Worm (Caenorhabditis elegans) whole organism, L1 larva: Measurements from ENCODE around the gene ZK697.14.

ENCODE experiments used
- C04F5.9 ChIP-seq: sonication (generic microtip); optimal IDR thresholded peaks from 2 replicates; lab custom pipeline; 2016; ENCODE audit warnings: missing genetic modification characterization, missing compliant biosample characterization
- C16A3.4 ChIP-seq: fragments of 150-350 bp; optimal IDR thresholded peaks from 2 replicates; lab custom pipeline; 2014; ENCODE audit warnings: missing biosample characterization, missing genetic modification characterization
- aly-2 ChIP-seq: fragments of 150-350 bp; optimal IDR thresholded peaks from 2 replicates; lab custom pipeline; 2014; ENCODE audit warnings: missing biosample characterization, missing genetic modification characterization
- ama-1 ChIP-seq: fragments of 150-350 bp; optimal IDR thresholded peaks from 2 replicates; lab custom pipeline; 2014
- ceh-8 ChIP-seq: fragments of 200-800 bp; sonication (Bioruptor generic); optimal IDR thresholded peaks from 2 replicates; lab custom pipeline; 2018; ENCODE audit warnings: mild to moderate bottlenecking, missing genetic modification characterization, moderate library complexity, missing compliant biosample characterization
- ceh-82 ChIP-seq, 3 experiments: fragments of 150-350 bp in 1 of 3; sonication (generic microtip) in 2 of 3; optimal IDR thresholded peaks; 2 replicates each; lab custom pipeline; 2014 to 2017; ENCODE audit warnings: missing biosample characterization in 3 of 3, missing genetic modification characterization in 3 of 3
- ceh-88 ChIP-seq: fragments of 200-800 bp; sonication (Bioruptor generic); IDR thresholded peaks from 2 replicates; pipeline ENCODE4 v1.3.6; 2022; ENCODE audit warnings: missing genetic modification characterization, missing compliant biosample characterization
- dpl-1 ChIP-seq, 3 experiments: fragments of 150-350 bp in 2 of 3; sonication (generic microtip) in 1 of 3; optimal IDR thresholded peaks; 2 replicates each; lab custom pipeline; 2014 to 2017; ENCODE audit warnings: missing biosample characterization in 3 of 3, missing genetic modification characterization in 3 of 3, missing genetic modification reagents in 3 of 3
- efl-1 ChIP-seq, 4 experiments: fragments of 150-350 bp; optimal IDR thresholded peaks in 3 of 4; peaks in 1 of 4; 1 replicate in 1 of 4; 2 replicates in 3 of 4; lab custom pipeline; 2014; ENCODE audit warnings: missing biosample characterization in 2 of 4, missing genetic modification characterization in 2 of 4, missing genetic modification reagents in 2 of 4
- egl-27 ChIP-seq, 2 experiments: fragments of 150-350 bp in 1 of 2; sonication (generic microtip); optimal IDR thresholded peaks; 3 replicates each; lab custom pipeline; 2017 to 2018; ENCODE audit warnings: missing biosample characterization in 2 of 2, missing genetic modification characterization in 2 of 2, missing genetic modification reagents in 2 of 2
- fkh-10 ChIP-seq: sonication (generic microtip); optimal IDR thresholded peaks from 2 replicates; lab custom pipeline; 2017; ENCODE audit warnings: missing biosample characterization, missing genetic modification reagents, missing genetic modification characterization
- fkh-4 ChIP-seq: sonication (generic microtip); optimal IDR thresholded peaks from 2 replicates; lab custom pipeline; 2016; ENCODE audit warnings: missing compliant biosample characterization, missing genetic modification characterization, borderline replicate concordance
- fkh-8 ChIP-seq: sonication (generic microtip); optimal IDR thresholded peaks from 2 replicates; lab custom pipeline; 2016; ENCODE audit warnings: mild to moderate bottlenecking, missing genetic modification characterization, missing compliant biosample characterization
- fos-1 ChIP-seq: fragments of 150-350 bp; optimal IDR thresholded peaks from 2 replicates; lab custom pipeline; 2014; ENCODE audit warnings: missing biosample characterization, missing genetic modification characterization
- grh-1 ChIP-seq: fragments of 200-800 bp; sonication (Bioruptor generic); IDR thresholded peaks from 2 replicates; pipeline ENCODE4 v1.3.6; 2022; ENCODE audit warnings: missing genetic modification reagents, missing genetic modification characterization, missing compliant biosample characterization
- hlh-4 ChIP-seq: sonication (generic microtip); optimal IDR thresholded peaks from 2 replicates; lab custom pipeline; 2016; ENCODE audit warnings: mild to moderate bottlenecking, missing genetic modification characterization, missing compliant biosample characterization
- isw-1 ChIP-seq: fragments of 200-800 bp; sonication (Bioruptor generic); IDR thresholded peaks from 2 replicates; pipeline ENCODE4 v1.3.6; 2022; ENCODE audit warnings: missing genetic modification characterization, missing compliant biosample characterization
- lin-35 ChIP-seq, 2 experiments: fragments of 150-350 bp; optimal IDR thresholded peaks; 2 replicates each; lab custom pipeline; 2014; ENCODE audit warnings: missing biosample characterization in 2 of 2, missing genetic modification characterization in 2 of 2, missing genetic modification reagents in 2 of 2
- lir-3 ChIP-seq: sonication (generic microtip); optimal IDR thresholded peaks from 2 replicates; lab custom pipeline; 2016; ENCODE audit warnings: mild to moderate bottlenecking, missing genetic modification characterization, moderate library complexity, missing compliant biosample characterization; ENCODE audit not compliant: poor library complexity
- lsy-2 ChIP-seq, 2 experiments: fragments of 150-350 bp; optimal IDR thresholded peaks; 2 replicates each; lab custom pipeline; 2014; ENCODE audit warnings: missing biosample characterization in 2 of 2, missing genetic modification characterization in 2 of 2
- mef-2 ChIP-seq: fragments of 150-350 bp; optimal IDR thresholded peaks from 2 replicates; lab custom pipeline; 2014; ENCODE audit warnings: missing biosample characterization, missing genetic modification characterization
- mep-1 ChIP-seq: fragments of 150-350 bp; optimal IDR thresholded peaks from 2 replicates; lab custom pipeline; 2014; ENCODE audit warnings: missing biosample characterization, missing genetic modification characterization
- nhr-11 ChIP-seq: fragments of 150-350 bp; optimal IDR thresholded peaks from 2 replicates; lab custom pipeline; 2014; ENCODE audit warnings: missing biosample characterization, missing genetic modification characterization
- nhr-20 ChIP-seq: sonication (generic microtip); optimal IDR thresholded peaks from 2 replicates; lab custom pipeline; 2016; ENCODE audit warnings: mild to moderate bottlenecking, missing genetic modification characterization, missing compliant biosample characterization
- nhr-47 ChIP-seq: sonication (generic microtip); optimal IDR thresholded peaks from 2 replicates; lab custom pipeline; 2016; ENCODE audit warnings: mild to moderate bottlenecking, missing genetic modification characterization, moderate library complexity, missing compliant biosample characterization
- nhr-71 ChIP-seq: sonication (generic microtip); optimal IDR thresholded peaks from 2 replicates; lab custom pipeline; 2016; ENCODE audit warnings: mild to moderate bottlenecking, missing genetic modification characterization, moderate library complexity, missing compliant biosample characterization
- nhr-76 ChIP-seq: sonication (generic microtip); optimal IDR thresholded peaks from 2 replicates; lab custom pipeline; 2017; ENCODE audit warnings: missing biosample characterization, missing genetic modification characterization
- nhr-85 ChIP-seq: sonication (generic microtip); peaks from one replicate; lab custom pipeline; 2016; ENCODE audit warnings: missing genetic modification characterization, inconsistent platforms, missing compliant biosample characterization
- rnt-1 ChIP-seq: sonication (generic microtip); optimal IDR thresholded peaks from 2 replicates; lab custom pipeline; 2016; ENCODE audit warnings: mild to moderate bottlenecking, missing genetic modification characterization, moderate library complexity, missing compliant biosample characterization
- snu-23 ChIP-seq: sonication (generic microtip); optimal IDR thresholded peaks from 2 replicates; lab custom pipeline; 2016; ENCODE audit warnings: missing genetic modification characterization, missing compliant biosample characterization
- sox-4 ChIP-seq: sonication (generic microtip); optimal IDR thresholded peaks from 2 replicates; lab custom pipeline; 2016; ENCODE audit warnings: missing genetic modification characterization, missing compliant biosample characterization
- tbx-2 ChIP-seq: sonication (generic microtip); optimal IDR thresholded peaks from 2 replicates; lab custom pipeline; 2016; ENCODE audit warnings: missing genetic modification characterization, missing compliant biosample characterization
- tlp-1 ChIP-seq: fragments of 150-350 bp; optimal IDR thresholded peaks from 2 replicates; lab custom pipeline; 2014; ENCODE audit warnings: missing biosample characterization, missing genetic modification characterization
- unc-86 ChIP-seq: sonication (generic microtip); optimal IDR thresholded peaks from 2 replicates; lab custom pipeline; 2016; ENCODE audit warnings: missing genetic modification characterization, missing compliant biosample characterization
- unc-98 ChIP-seq: fragments of 200-800 bp; sonication (Bioruptor generic); IDR thresholded peaks from 2 replicates; pipeline ENCODE4 v1.3.6; 2022; ENCODE audit warnings: missing genetic modification characterization, missing compliant biosample characterization
- xbp-1 ChIP-seq: sonication (generic microtip); optimal IDR thresholded peaks from 2 replicates; lab custom pipeline; 2016; ENCODE audit warnings: missing genetic modification characterization, missing compliant biosample characterization
- zag-1 ChIP-seq: fragments of 150-350 bp; optimal IDR thresholded peaks from 2 replicates; lab custom pipeline; 2014; ENCODE audit warnings: missing biosample characterization, missing genetic modification characterization
- ztf-11 ChIP-seq, 2 experiments: sonication (generic microtip); optimal IDR thresholded peaks; 2 replicates each; lab custom pipeline; 2016 to 2017; ENCODE audit warnings: missing genetic modification characterization in 2 of 2, missing biosample characterization in 1 of 2, missing compliant biosample characterization in 1 of 2

The ZK697.14 gene

DNA sequence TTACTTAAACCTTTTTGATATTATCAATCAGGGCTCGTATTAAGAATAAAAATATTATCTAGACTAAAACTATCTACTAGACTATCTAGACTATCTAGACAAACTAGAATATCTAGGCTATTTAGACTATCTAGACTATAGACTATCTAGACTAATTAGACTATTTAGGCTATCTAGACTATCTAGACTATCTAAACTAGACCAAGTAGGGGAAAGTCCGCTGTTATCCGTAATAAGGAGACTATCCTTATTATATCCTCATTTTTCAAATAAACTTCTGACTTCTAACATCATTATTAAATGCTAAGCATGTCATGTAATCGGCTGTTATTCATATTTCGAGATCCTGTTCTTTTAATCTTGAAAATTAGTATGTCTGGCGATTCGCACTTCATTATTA is 33.5 kb downstream of the ZK697.14 start, which contains the start of gene srw-101:
TSS of gene srw-101 (plus strand) at position 301 of the 400 bp plus-strand sequence.
- TF ChIP-seq fkh-4 (tag; lab: Kevin White, UChicago) (no peak), mef-2 (tag; lab: Kevin White, UChicago) (no peak), zag-1 (tag; lab: Kevin White, UChicago) (no peak), ceh-82 (tag; optimal IDR thresholded peaks at IDR 0.05; lab: Kevin White, UChicago) (no peak), C16A3.4 (no peak), ceh-88 (GFP tag; lab: Robert Waterston, UW) (no peak), nhr-47 (no peak), aly-2 (tag; lab: Kevin White, UChicago) (no peak), nhr-76 (no peak)
- TF ChIP-seq, all 84 proteins: peak for 0

DNA sequence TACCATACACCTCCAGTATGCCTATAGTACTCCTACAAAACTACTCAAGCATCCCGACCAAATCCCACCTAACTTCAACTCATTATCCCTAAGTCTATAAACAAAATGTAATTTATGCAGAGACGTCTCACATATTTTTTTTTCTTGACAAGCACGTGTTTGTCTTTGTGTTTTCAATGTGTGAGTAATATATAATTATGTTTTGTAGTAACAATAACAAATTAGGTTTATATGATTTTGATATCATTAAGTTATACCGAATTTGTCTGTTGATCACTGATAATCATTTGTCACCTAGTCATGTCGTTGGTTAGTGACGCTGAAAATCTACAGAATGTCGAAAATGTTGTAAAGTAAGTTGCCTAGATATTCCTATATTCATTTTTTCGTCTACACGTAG is 35.6 kb downstream of the ZK697.14 start, which contains the start of gene srw-102:
TSS of gene srw-102 (plus strand) at position 301 of the 400 bp plus-strand sequence.
- TF ChIP-seq zag-1 (tag; lab: Kevin White, UChicago) = no peak
- no peak for TF ChIP-seq C04F5.9 (tag; lab: Kevin White, UChicago)
- no peak for TF ChIP-seq tlp-1
- no peak for TF ChIP-seq isw-1 (GFP tag; lab: Robert Waterston, UW)
- TF ChIP-seq nhr-47 = peak; percentile 21
- TF ChIP-seq ama-1 (lab: Kevin White, UChicago) = no peak
- TF ChIP-seq sox-4 (tag; lab: Kevin White, UChicago) = no peak
- TF ChIP-seq ceh-8 (GFP tag; lab: Kevin White, UChicago) = peak; percentile 81
- no peak for TF ChIP-seq fkh-10 (GFP tag; lab: Kevin White, UChicago)
- TF ChIP-seq egl-27 (tag; optimal IDR thresholded peaks at IDR 0.05; lab: Kevin White, UChicago) = no peak

DNA sequence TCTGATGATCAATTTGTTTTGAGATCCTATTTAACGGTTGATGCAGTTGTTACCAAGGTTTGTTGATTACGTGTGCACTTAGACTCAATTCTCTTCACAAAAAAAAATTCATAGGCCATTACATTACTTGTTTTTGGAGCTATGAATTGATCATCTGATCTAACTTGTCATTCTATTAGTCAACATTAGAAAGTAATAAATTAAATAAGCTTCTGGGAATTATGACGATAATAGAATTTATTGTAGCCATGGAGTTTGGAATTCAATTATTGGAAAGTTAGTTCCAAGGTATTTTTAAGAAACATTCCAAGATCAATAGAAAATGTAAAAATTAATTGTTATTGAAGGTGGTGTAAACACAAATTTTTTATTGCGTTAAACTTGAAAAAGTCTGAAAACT is 37.3 kb downstream of the ZK697.14 start:
- TF ChIP-seq zag-1 (tag; lab: Kevin White, UChicago) (no peak), nhr-71 (peak; percentile 52), ceh-8 (GFP tag; lab: Kevin White, UChicago) (peak; percentile 68), fos-1 (tag; lab: Kevin White, UChicago) (no peak), unc-98 (GFP tag; lab: Robert Waterston, UW) (no peak), lin-35 (GFP tag; optimal IDR thresholded peaks at IDR 0.05; lab: Kevin White, UChicago) (no peak), efl-1 (optimal IDR thresholded peaks at IDR 0.05; lab: Kevin White, UChicago) (no peak), efl-1 (GFP tag; optimal IDR thresholded peaks at IDR 0.05 in 1 of 2; lab: Kevin White, UChicago) (no peak), tbx-2 (no peak), isw-1 (GFP tag; lab: Robert Waterston, UW) (no peak), ama-1 (lab: Kevin White, UChicago) (no peak), nhr-11 (peak; percentile 13), fkh-8 (tag; lab: Kevin White, UChicago) (peak; percentile 60), nhr-85 (tag; lab: Kevin White, UChicago) (no peak), tlp-1 (no peak), lsy-2 (tag; optimal IDR thresholded peaks at IDR 0.05; lab: Kevin White, UChicago) (no peak), dpl-1 (GFP tag; optimal IDR thresholded peaks at IDR 0.05; lab: Kevin White, UChicago) (no peak), xbp-1 (tag; lab: Kevin White, UChicago) (no peak), lir-3 (tag; lab: Kevin White, UChicago) (no peak), nhr-20 (tag; lab: Kevin White, UChicago) (no peak), mep-1 (tag; lab: Kevin White, UChicago) (no peak), unc-86 (tag; lab: Kevin White, UChicago) (no peak)

DNA sequence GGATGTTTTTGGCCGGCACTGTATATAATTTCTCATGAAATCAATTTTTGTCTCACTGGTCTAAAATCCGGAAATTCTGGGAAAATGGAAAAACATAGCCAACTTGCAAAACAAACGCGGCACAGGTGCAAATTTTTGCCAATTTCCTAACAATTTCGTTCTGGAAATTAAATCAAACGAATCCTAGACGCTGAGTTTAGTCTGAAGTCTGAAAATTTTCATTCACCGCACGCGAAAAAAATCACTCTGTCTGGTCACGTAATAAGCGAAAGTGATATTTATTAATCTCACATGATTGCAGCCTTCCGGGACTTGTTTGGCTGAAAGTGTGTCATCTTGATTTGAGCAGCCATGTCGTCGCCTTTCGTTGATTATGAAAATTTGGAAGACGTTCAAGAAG is 38.6 kb downstream of the ZK697.14 start, which contains the start of gene srw-103:
TSS of gene srw-103 (plus strand) at position 301 of the 400 bp plus-strand sequence.
- TF ChIP-seq rnt-1 (tag; lab: Kevin White, UChicago) = no peak
- TF ChIP-seq hlh-4 (tag; lab: Kevin White, UChicago) = no peak
- peak; percentile 7 for TF ChIP-seq fkh-8 (tag; lab: Kevin White, UChicago)
- TF ChIP-seq snu-23 (GFP tag; lab: Kevin White, UChicago) = no peak
- no peak for TF ChIP-seq ztf-11 (tag; optimal IDR thresholded peaks at IDR 0.05; lab: Kevin White, UChicago)
- no peak for TF ChIP-seq grh-1 (GFP tag; lab: Robert Waterston, UW)
